Fruit fly (Drosophila melanogaster): ENCODE data around the gene CG13032.

DNA sequence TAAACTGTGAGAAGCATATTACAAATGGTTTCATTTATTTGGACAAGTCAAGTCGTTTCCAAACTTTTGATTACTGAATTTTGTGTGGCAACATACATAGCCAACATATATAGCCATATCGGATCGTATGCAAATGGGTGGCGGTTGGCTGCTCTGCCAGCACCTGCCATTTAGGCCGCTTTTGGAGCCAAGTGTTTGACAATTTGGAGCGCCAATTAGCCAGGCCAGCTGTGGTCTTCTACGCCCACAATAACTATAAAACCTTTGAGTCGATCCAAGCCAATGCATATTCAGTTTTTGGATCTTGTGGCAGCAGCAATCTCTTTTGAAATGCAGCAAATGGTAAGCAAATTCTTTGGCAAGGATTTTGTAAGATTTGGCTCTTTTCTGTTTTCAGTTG, 50.8 kb downstream of the CG13032 start, which contains the start of gene CG13031:
- TF ChIP-seq CG9948 (tag; optimal IDR thresholded peaks at IDR 0.05) (no peak), rn (GFP tag; IDR thresholded peaks at IDR 0.05) (no peak), CG8301 (tag; optimal IDR thresholded peaks at IDR 0.05) (no peak)
